Fruit fly (Drosophila melanogaster) whole organism, wandering third instar larva: ENCODE data around the gene CG34129.

Source experiments
- Dfd ChIP-seq: fragments of >200 bp; optimal IDR thresholded peaks from 2 replicates; lab custom pipeline; 2017; ENCODE audit warnings: missing biosample characterization, missing genetic modification characterization
- Myc ChIP-seq: fragments of >200 bp; optimal IDR thresholded peaks from 2 replicates; lab custom pipeline; 2017
- br ChIP-seq: fragments of 200-800 bp; sonication (Bioruptor generic); optimal IDR thresholded peaks from 2 replicates; lab custom pipeline; 2016; ENCODE audit warnings: missing biosample characterization, missing genetic modification characterization
- dmrt93B ChIP-seq: fragments of 200-800 bp; sonication (Bioruptor generic); optimal IDR thresholded peaks from 2 replicates; lab custom pipeline; 2018; ENCODE audit warnings: missing biosample characterization, mild to moderate bottlenecking, missing genetic modification characterization
- psq ChIP-seq: fragments of 200-800 bp; sonication (Bioruptor generic); optimal IDR thresholded peaks from 3 replicates; lab custom pipeline; 2017; ENCODE audit warnings: missing biosample characterization, mild to moderate bottlenecking, missing genetic modification characterization, moderate library complexity

DNA sequence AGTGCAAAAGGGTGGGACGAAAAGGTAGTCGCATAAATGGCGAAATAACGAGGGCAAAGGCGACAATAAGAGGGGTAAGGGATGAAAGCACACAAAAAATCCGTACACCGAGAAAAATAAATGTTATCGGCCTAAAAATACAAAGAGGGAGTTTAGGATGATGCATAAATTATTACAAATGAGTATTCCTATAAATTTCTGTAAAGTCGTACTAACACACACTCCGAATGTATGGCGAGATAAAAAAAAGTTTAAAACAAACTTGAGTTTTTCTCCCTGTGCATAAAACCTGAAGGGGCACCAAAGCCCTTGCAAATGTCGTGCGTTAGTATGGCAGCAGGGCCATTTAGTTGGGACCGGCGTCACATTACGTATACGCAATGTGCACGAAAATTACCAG is 19.0 kb downstream of the CG34129 start:
- no peak for TF ChIP-seq Myc (lab: Kevin White, UChicago)
- TF ChIP-seq br (GFP tag; lab: Kevin White, UChicago): no peak
- TF ChIP-seq psq (GFP tag; lab: Kevin White, UChicago): no peak
- TF ChIP-seq dmrt93B (GFP tag; lab: Kevin White, UChicago): no peak
- TF ChIP-seq Dfd: no peak
